Fruit fly (Drosophila melanogaster): ENCODE data around the gene bbg.
A peak's percentile ranks its signal among the peaks of the same experiment; 100 is the strongest.

Gene bbg

dm6 chr3L:14534619-14535018 is 1.5 kb downstream of the bbg start (continued):
- TF ChIP-seq Sox102F (GFP tag; optimal IDR thresholded peaks at IDR 0.05) (peak; percentile 32), esn (GFP tag; optimal IDR thresholded peaks at IDR 0.05) (peak; percentile 50), CG16779 (tag; optimal IDR thresholded peaks at IDR 0.05) (no peak), CG1621 (tag; optimal IDR thresholded peaks at IDR 0.05) (no peak), CG6854 (GFP tag; optimal IDR thresholded peaks at IDR 0.05) (no peak), eg (GFP tag; IDR thresholded peaks at IDR 0.05) (peak; percentile 77), Eip93F (GFP tag; optimal IDR thresholded peaks at IDR 0.05) (no peak), Hr4 (GFP tag; optimal IDR thresholded peaks at IDR 0.05) (peak; percentile 91)

- TF ChIP-seq OdsH (GFP tag; optimal IDR thresholded peaks at IDR 0.05) (no peak), CG4318 (GFP tag; optimal IDR thresholded peaks at IDR 0.05) (no peak), CG8319 (GFP tag; optimal IDR thresholded peaks at IDR 0.05) (no peak), pdm3 (GFP tag; optimal IDR thresholded peaks at IDR 0.05) (no peak), CG10631 (GFP tag; optimal IDR thresholded peaks at IDR 0.05) (no peak), CG16779 (tag; optimal IDR thresholded peaks at IDR 0.05) (no peak), fd85E (GFP tag; optimal IDR thresholded peaks at IDR 0.05) (no peak), Hr38 (GFP tag; optimal IDR thresholded peaks at IDR 0.05) (no peak), CG10669 (GFP tag; optimal IDR thresholded peaks at IDR 0.05) (no peak), achi (GFP tag; optimal IDR thresholded peaks at IDR 0.05) (no peak), Hr39 (GFP tag; optimal IDR thresholded peaks at IDR 0.05) (no peak)
Observed at dm6 chr3L:14533110-14533509, 3.0 kb downstream of the bbg start.

- TF ChIP-seq OdsH (GFP tag; optimal IDR thresholded peaks at IDR 0.05) (peak; percentile 9), Hr39 (GFP tag; optimal IDR thresholded peaks at IDR 0.05) (peak; percentile 1), CG7368 (GFP tag; optimal IDR thresholded peaks at IDR 0.05) (no peak), topi (GFP tag; optimal IDR thresholded peaks at IDR 0.05) (no peak), CG10631 (GFP tag; optimal IDR thresholded peaks at IDR 0.05) (peak; percentile 17), CG8119 (GFP tag; IDR thresholded peaks at IDR 0.05) (no peak), Smox (GFP tag; optimal IDR thresholded peaks at IDR 0.05) (no peak), esn (GFP tag; optimal IDR thresholded peaks at IDR 0.05) (peak; percentile 1), CG32006 (GFP tag; optimal IDR thresholded peaks at IDR 0.05) (peak; percentile 35), Eip78C (GFP tag) (peak; percentile 40), CG6163 (GFP tag; IDR thresholded peaks at IDR 0.05) (0 out of 3 replicates have a peak, but pooled peaks have one; percentile 28), Met (GFP tag; optimal IDR thresholded peaks at IDR 0.05) (peak; percentile 3), CG3032 (tag; optimal IDR thresholded peaks at IDR 0.05) (no peak), svp (GFP tag) (peak; percentile 66), Hr4 (GFP tag; optimal IDR thresholded peaks at IDR 0.05) (peak; percentile 8)
Observed at dm6 chr3L:14531802-14532201, 4.3 kb downstream of the bbg start.

- TF ChIP-seq Hr4 (GFP tag; optimal IDR thresholded peaks at IDR 0.05) (no peak), Eip78C (GFP tag) (peak; percentile 23), esn (GFP tag; optimal IDR thresholded peaks at IDR 0.05) (no peak), topi (GFP tag; optimal IDR thresholded peaks at IDR 0.05) (no peak)
Observed at dm6 chr3L:14522483-14523362, 13.4 kb downstream of the bbg start.

dm6 chr3L:14521590-14521989 is 14.5 kb downstream of the bbg start, which contains the start of gene CG4613:
CG4613 (minus strand) TSS chr3L:14521690.
- TF ChIP-seq CG6163 (GFP tag; IDR thresholded peaks at IDR 0.05) (no peak), vri (GFP tag; optimal IDR thresholded peaks at IDR 0.05) (no peak), Hr39 (GFP tag; optimal IDR thresholded peaks at IDR 0.05) (no peak), Lpt (GFP tag; optimal IDR thresholded peaks at IDR 0.05) (no peak), CG4318 (GFP tag; optimal IDR thresholded peaks at IDR 0.05) (no peak), cyc (GFP tag; optimal IDR thresholded peaks at IDR 0.05) (no peak), fkh (GFP tag; optimal IDR thresholded peaks at IDR 0.05) (no peak), lz (GFP tag; optimal IDR thresholded peaks at IDR 0.05) (no peak), Eip75B (GFP tag; optimal IDR thresholded peaks at IDR 0.05) (no peak), CG6808 (GFP tag; optimal IDR thresholded peaks at IDR 0.05) (no peak), CG34406 (GFP tag; optimal IDR thresholded peaks at IDR 0.05) (no peak), CG7368 (GFP tag; optimal IDR thresholded peaks at IDR 0.05) (no peak), CG8632 (GFP tag; optimal IDR thresholded peaks at IDR 0.05) (no peak), Smox (GFP tag; optimal IDR thresholded peaks at IDR 0.05) (no peak)

Data from whole organism, prepupa.